Worm (Caenorhabditis elegans) whole organism, early embryonic: Measurements from ENCODE around the gene C49H3.16.

Experiments used
- aly-1 ChIP-seq: sonication (generic microtip); optimal IDR thresholded peaks from 2 replicates; lab custom pipeline; 2016; ENCODE audit warnings: missing genetic modification characterization, missing compliant biosample characterization
- ama-1 ChIP-seq: fragments of 150-350 bp; optimal IDR thresholded peaks from 2 replicates; lab custom pipeline; 2014
- ets-7 ChIP-seq: sonication (generic microtip); optimal IDR thresholded peaks from 2 replicates; lab custom pipeline; 2016; ENCODE audit warnings: missing genotype, missing genetic modification characterization, missing compliant biosample characterization
- flt-1 ChIP-seq: fragments of 200-800 bp; sonication (Bioruptor generic); IDR thresholded peaks from 2 replicates; pipeline ENCODE4 v1.3.6; 2022; ENCODE audit warnings: missing genetic modification characterization, missing compliant biosample characterization
- hmg-4 ChIP-seq: fragments of 200-800 bp; sonication (Bioruptor generic); optimal IDR thresholded peaks from 2 replicates; lab custom pipeline; 2018; ENCODE audit warnings: mild to moderate bottlenecking, missing genetic modification characterization, missing compliant biosample characterization
- scrt-1 ChIP-seq: fragments of 200-800 bp; sonication (Bioruptor generic); IDR thresholded peaks from 2 replicates; pipeline ENCODE4 v1.3.6; 2022; ENCODE audit warnings: missing genetic modification characterization, missing compliant biosample characterization
- sea-1 ChIP-seq: fragments of 200-800 bp; sonication (Bioruptor generic); conservative IDR thresholded peaks from 2 replicates; pipeline ENCODE4 v1.3.6; 2022; ENCODE audit warnings: missing genetic modification characterization, missing compliant biosample characterization
- tbx-11 ChIP-seq: fragments of 200-800 bp; sonication (Bioruptor generic); IDR thresholded peaks from 2 replicates; pipeline ENCODE4 v1.3.6; 2022; ENCODE audit warnings: missing genetic modification characterization, missing compliant biosample characterization
- tbx-37 ChIP-seq: fragments of 200-800 bp; sonication (Bioruptor generic); conservative IDR thresholded peaks from 2 replicates; pipeline ENCODE4 v1.3.6; 2022; ENCODE audit warnings: missing genetic modification reagents, missing genetic modification characterization, missing compliant biosample characterization
- tra-4 ChIP-seq: sonication (generic microtip); optimal IDR thresholded peaks from 2 replicates; lab custom pipeline; 2017; ENCODE audit warnings: missing genetic modification characterization, missing compliant biosample characterization

ce11 chrIV:7903359-7903758 lies 16.9 kb upstream of the C49H3.16 start, which contains the start of gene C49H3.6:
- TF ChIP-seq ama-1 (lab: Kevin White, UChicago) (no peak), tbx-37 (GFP tag; lab: Robert Waterston, UW) (no peak), sea-1 (no peak), scrt-1 (GFP tag; lab: Robert Waterston, UW) (no peak), aly-1 (no peak), tra-4 (tag; lab: Kevin White, UChicago) (no peak), ets-7 (tag; lab: Kevin White, UChicago) (no peak), flt-1 (no peak), tbx-11 (GFP tag; lab: Robert Waterston, UW) (no peak), hmg-4 (GFP tag; lab: Kevin White, UChicago) (no peak)
